Fruit fly (Drosophila melanogaster) S2 (cell line): Measurements from ENCODE around the gene CG2124.

Experiments
- CG8478 ChIP-seq: fragments of >200 bp; optimal IDR thresholded peaks from 2 replicates; lab custom pipeline; 2018
- CTCF ChIP-seq, 2 experiments: fragments of >200 bp; optimal IDR thresholded peaks; 2 replicates each; lab custom pipeline; 2018

DNA sequence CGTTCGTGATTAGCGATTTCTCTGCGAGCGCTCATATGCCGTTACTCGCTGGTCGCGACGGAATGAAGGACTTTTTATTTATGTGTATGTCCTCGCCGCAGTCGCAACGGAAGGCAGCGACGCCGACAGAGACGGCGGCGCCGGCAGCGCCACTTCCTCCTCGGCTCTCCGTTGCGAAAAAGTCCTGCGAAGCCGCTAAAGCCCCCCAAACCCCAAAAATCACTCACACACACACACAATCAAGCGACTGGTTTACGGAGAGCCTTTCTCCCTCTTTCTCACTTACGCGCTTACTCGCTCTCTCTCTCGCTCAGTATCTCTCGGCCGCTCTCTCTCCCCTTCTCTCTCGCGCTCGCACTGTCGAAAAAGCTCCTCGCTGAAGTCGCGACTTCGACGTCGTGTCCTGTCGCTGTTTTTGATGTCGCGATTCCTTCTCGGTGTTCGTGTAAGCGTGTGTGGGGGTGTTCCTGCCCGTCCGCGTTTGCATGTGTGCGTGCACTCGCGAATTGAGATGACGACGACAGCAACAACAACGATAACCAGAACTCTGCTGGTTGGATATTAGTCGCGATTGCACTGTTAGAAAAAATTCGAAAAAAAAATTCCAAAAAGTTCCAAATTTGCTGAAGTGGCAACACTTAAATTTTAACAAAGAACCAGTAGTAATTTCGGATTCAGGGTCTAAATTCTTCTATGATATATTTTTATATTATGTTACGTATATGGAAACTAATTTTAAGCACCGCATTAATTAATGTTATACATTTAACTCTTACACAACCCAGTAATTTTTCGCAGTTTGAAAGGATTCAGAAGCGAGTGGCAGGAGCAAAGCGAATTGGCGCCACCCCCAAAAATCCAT is 24.5 kb downstream of the CG2124 start, which contains the start of gene CG43347:
- TF ChIP-seq CG8478 (no peak), CTCF (optimal IDR thresholded peaks at IDR 0.05; lab: Kevin White, UChicago) (no peak)
